Fruit fly (Drosophila melanogaster): ENCODE results near the gene CG11619.

DNA sequence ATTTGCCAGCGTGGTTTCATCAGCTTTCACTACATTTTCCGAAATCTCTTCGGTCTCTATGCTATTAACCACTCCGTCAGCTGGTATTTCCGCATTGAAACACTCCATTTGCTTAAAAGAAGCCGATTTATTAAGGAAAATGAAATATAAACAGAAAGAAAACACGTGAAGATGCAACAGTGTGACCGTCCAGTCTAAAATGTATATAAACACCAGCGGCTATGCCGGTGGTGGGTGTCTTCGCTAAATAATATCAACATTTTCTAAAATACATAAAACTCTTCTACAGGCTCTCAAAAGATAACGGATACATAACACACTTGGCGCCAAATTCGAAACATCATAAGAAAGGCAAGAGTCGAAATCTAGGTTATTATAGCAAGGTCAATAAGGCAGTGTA, 12.3 kb upstream of the CG11619 start, which contains the start of gene CG3808:
- no peak for TF ChIP-seq CG13204 (GFP tag; optimal IDR thresholded peaks at IDR 0.05)
- TF ChIP-seq fd96Ca (GFP tag; IDR thresholded peaks at IDR 0.05) = no peak
- TF ChIP-seq D1 (tag; optimal IDR thresholded peaks at IDR 0.05) = no peak
- no peak for TF ChIP-seq CG34367 (tag; optimal IDR thresholded peaks at IDR 0.05)
- TF ChIP-seq CG15710 (tag; optimal IDR thresholded peaks at IDR 0.05) = no peak
- no peak for TF ChIP-seq gl (tag; optimal IDR thresholded peaks at IDR 0.05)
- no peak for TF ChIP-seq CG9948 (tag; optimal IDR thresholded peaks at IDR 0.05)
- TF ChIP-seq Pif1B (GFP tag; optimal IDR thresholded peaks at IDR 0.05) = no peak
- no peak for TF ChIP-seq CG8301 (tag; optimal IDR thresholded peaks at IDR 0.05)
- no peak for TF ChIP-seq rn (GFP tag; IDR thresholded peaks at IDR 0.05)
- TF ChIP-seq EcR (GFP tag; optimal IDR thresholded peaks at IDR 0.05) = no peak
- TF ChIP-seq CG12605 (GFP tag; IDR thresholded peaks at IDR 0.05) = no peak
- TF ChIP-seq Pif1A (GFP tag; optimal IDR thresholded peaks at IDR 0.05) = no peak
- TF ChIP-seq Ets98B (GFP tag; IDR thresholded peaks at IDR 0.05) = no peak

Measured in whole organism, pupa.